Worm (Caenorhabditis elegans) whole organism, early embryonic: ENCODE data around the gene ech-9.

ENCODE experiments used
- ama-1 ChIP-seq: fragments of 150-350 bp; optimal IDR thresholded peaks from 2 replicates; lab custom pipeline; 2014
- ceh-36 ChIP-seq: sonication (generic microtip); optimal IDR thresholded peaks from 2 replicates; lab custom pipeline; 2016; ENCODE audit warnings: missing genetic modification characterization, inconsistent platforms, missing compliant biosample characterization
- ets-7 ChIP-seq: sonication (generic microtip); optimal IDR thresholded peaks from 2 replicates; lab custom pipeline; 2016; ENCODE audit warnings: missing genotype, missing genetic modification characterization, missing compliant biosample characterization
- sea-1 ChIP-seq: fragments of 200-800 bp; sonication (Bioruptor generic); conservative IDR thresholded peaks from 2 replicates; pipeline ENCODE4 v1.3.6; 2022; ENCODE audit warnings: missing genetic modification characterization, missing compliant biosample characterization

ce11 chrIV:10190586-10190985 is 44.5 kb downstream of the ech-9 start:
- no peak for TF ChIP-seq ama-1 (lab: Kevin White, UChicago)
- TF ChIP-seq ceh-36 = no peak
- no peak for TF ChIP-seq sea-1 (GFP tag; lab: Robert Waterston, UW)
- TF ChIP-seq ets-7 (tag; lab: Kevin White, UChicago) = no peak
